Fruit fly (Drosophila melanogaster) whole organism, embryonic: ENCODE measurements around the gene Bgb.
A peak's percentile ranks its signal among the peaks of the same experiment; 100 is the strongest.

Source experiments
- Adf1 ChIP-seq: fragments of 200-800 bp; sonication (Bioruptor generic); IDR thresholded peaks from 2 replicates; pipeline ENCODE4 v1.3.6; 2022; ENCODE audit warnings: missing biosample characterization, missing genetic modification characterization
- Atf-2 ChIP-seq: fragments of 200-800 bp; sonication (Bioruptor generic); optimal IDR thresholded peaks from 2 replicates; lab custom pipeline; 2016; ENCODE audit warnings: missing biosample characterization, missing genetic modification characterization
- CG10209 ChIP-seq: fragments of 200-800 bp; sonication (Bioruptor generic); optimal IDR thresholded peaks from 3 replicates; lab custom pipeline; 2017; ENCODE audit warnings: missing biosample characterization, mild to moderate bottlenecking, missing genetic modification characterization, missing genetic modification reagents
- CG11504 ChIP-seq: fragments of 200-800 bp; sonication (Bioruptor generic); optimal IDR thresholded peaks from 3 replicates; lab custom pipeline; 2019; ENCODE audit warnings: missing biosample characterization, mild to moderate bottlenecking, missing genetic modification characterization, moderate library complexity
- CG12769 ChIP-seq: fragments of 200-800 bp; sonication (Bioruptor generic); optimal IDR thresholded peaks from 2 replicates; lab custom pipeline; 2019; ENCODE audit warnings: missing biosample characterization, mild to moderate bottlenecking, missing genetic modification characterization, moderate library complexity
- CG12942 ChIP-seq: fragments of 200-800 bp; sonication (Bioruptor generic); optimal IDR thresholded peaks from 3 replicates; lab custom pipeline; 2016; ENCODE audit warnings: missing biosample characterization, missing genetic modification characterization
- CG13287 ChIP-seq: fragments of 200-800 bp; sonication (Bioruptor generic); IDR thresholded peaks from 2 replicates; pipeline ENCODE4 v1.3.6; 2022; ENCODE audit warnings: missing biosample characterization, missing genetic modification characterization; ENCODE audit not compliant: partially characterized antibody
- CG15011 ChIP-seq: fragments of 200-800 bp; sonication (Bioruptor generic); optimal IDR thresholded peaks from 3 replicates; lab custom pipeline; 2018; ENCODE audit warnings: missing biosample characterization, mild to moderate bottlenecking, missing genetic modification characterization
- CG17829 ChIP-seq: fragments of 200-800 bp; optimal IDR thresholded peaks from 2 replicates; lab custom pipeline; 2019; ENCODE audit warnings: missing biosample characterization, mild to moderate bottlenecking, missing genetic modification characterization, moderate library complexity
- CG18764 ChIP-seq: fragments of 200-800 bp; sonication (Bioruptor generic); optimal IDR thresholded peaks from 3 replicates; lab custom pipeline; 2016; ENCODE audit warnings: missing biosample characterization, missing genetic modification characterization
- CG31365 ChIP-seq: fragments of 200-800 bp; sonication (Bioruptor generic); optimal IDR thresholded peaks from 2 replicates; lab custom pipeline; 2018; ENCODE audit warnings: missing biosample characterization, mild to moderate bottlenecking, missing genetic modification characterization
- CG31441 ChIP-seq: fragments of 200-800 bp; sonication (Bioruptor generic); IDR thresholded peaks from 2 replicates; pipeline ENCODE4 v1.3.6; 2022; ENCODE audit warnings: missing biosample characterization, missing genetic modification characterization
- CG3838 ChIP-seq: fragments of 200-800 bp; sonication (Bioruptor generic); optimal IDR thresholded peaks from 3 replicates; lab custom pipeline; 2016; ENCODE audit warnings: missing biosample characterization, missing genetic modification characterization
- CG7928 ChIP-seq: fragments of 200-800 bp; sonication (Bioruptor generic); optimal IDR thresholded peaks from 2 replicates; lab custom pipeline; 2017; ENCODE audit warnings: missing biosample characterization, mild to moderate bottlenecking, missing genetic modification characterization
- CG8924 ChIP-seq: fragments of 200-800 bp; optimal IDR thresholded peaks from 3 replicates; lab custom pipeline; 2019; ENCODE audit warnings: missing biosample characterization, mild to moderate bottlenecking, missing genetic modification characterization, moderate library complexity
- CG8944 ChIP-seq: fragments of 200-800 bp; sonication (Bioruptor generic); optimal IDR thresholded peaks from 3 replicates; lab custom pipeline; 2016; ENCODE audit warnings: missing biosample characterization, missing genetic modification characterization
- CG9876 ChIP-seq: fragments of 200-800 bp; sonication (Bioruptor generic); optimal IDR thresholded peaks from 2 replicates; lab custom pipeline; 2016; ENCODE audit warnings: missing biosample characterization, missing genetic modification characterization
- CHES-1-like ChIP-seq: fragments of 200-800 bp; sonication (Bioruptor generic); optimal IDR thresholded peaks from 2 replicates; lab custom pipeline; 2016; ENCODE audit warnings: missing biosample characterization, missing genetic modification characterization
- Camta ChIP-seq: fragments of 200-800 bp; sonication (Bioruptor generic); optimal IDR thresholded peaks from 2 replicates; lab custom pipeline; 2016; ENCODE audit warnings: missing biosample characterization, missing genetic modification characterization
- Drgx ChIP-seq: fragments of 200-800 bp; sonication (Bioruptor generic); IDR thresholded peaks from 2 replicates; pipeline ENCODE4 v1.3.6; 2022; ENCODE audit warnings: missing biosample characterization, missing genetic modification characterization
- E2f1 ChIP-seq: fragments of 200-800 bp; sonication (Bioruptor generic); IDR thresholded peaks from 2 replicates; pipeline ENCODE4 v1.3.6; 2022; ENCODE audit warnings: missing biosample characterization, missing genetic modification characterization
- Eip74EF ChIP-seq, 2 experiments: fragments of 200-800 bp in 1 of 2; fragments of >200 bp in 1 of 2; sonication (Bioruptor generic) in 1 of 2; optimal IDR thresholded peaks; 2 replicates each; lab custom pipeline; 2017 to 2019; ENCODE audit warnings: missing biosample characterization in 2 of 2, missing genetic modification characterization in 2 of 2, mild to moderate bottlenecking in 1 of 2, moderate library complexity in 1 of 2
- Gsc ChIP-seq: fragments of 200-800 bp; sonication (Bioruptor generic); IDR thresholded peaks from 2 replicates; pipeline ENCODE4 v1.3.6; 2022; ENCODE audit warnings: missing biosample characterization, missing genetic modification characterization
- Meics ChIP-seq: fragments of 200-800 bp; sonication (Bioruptor generic); optimal IDR thresholded peaks from 2 replicates; lab custom pipeline; 2017; ENCODE audit warnings: missing biosample characterization, mild to moderate bottlenecking, missing genetic modification characterization
- Mrtf ChIP-seq: fragments of 200-800 bp; sonication (Bioruptor generic); IDR thresholded peaks from 3 replicates; pipeline ENCODE4 v1.3.6; 2022; ENCODE audit warnings: missing biosample characterization, missing genetic modification characterization
- NfI ChIP-seq: fragments of 200-800 bp; sonication (Bioruptor generic); optimal IDR thresholded peaks from 3 replicates; lab custom pipeline; 2018; ENCODE audit warnings: missing biosample characterization, mild to moderate bottlenecking, missing genetic modification characterization, moderate library complexity
- PHDP ChIP-seq: fragments of 200-800 bp; sonication (Bioruptor generic); optimal IDR thresholded peaks from 3 replicates; lab custom pipeline; 2018; ENCODE audit warnings: missing biosample characterization, mild to moderate bottlenecking, missing genetic modification characterization, moderate library complexity
- Pdp1 ChIP-seq, 2 experiments: fragments of 200-800 bp; sonication (Bioruptor generic); optimal IDR thresholded peaks; 3 replicates each; lab custom pipeline; 2016; ENCODE audit warnings: missing biosample characterization in 2 of 2, missing genetic modification characterization in 2 of 2, mild to moderate bottlenecking in 1 of 2, moderate library complexity in 1 of 2
- Scr ChIP-seq: fragments of 200-800 bp; sonication (Bioruptor generic); IDR thresholded peaks from 2 replicates; pipeline ENCODE4 v1.3.6; 2022; ENCODE audit warnings: missing biosample characterization, missing genetic modification characterization; ENCODE audit not compliant: partially characterized antibody
- Sin3A ChIP-seq: fragments of >200 bp; optimal IDR thresholded peaks from 2 replicates; lab custom pipeline; 2018
- Ssrp ChIP-seq: fragments of 200-800 bp; sonication (Bioruptor generic); optimal IDR thresholded peaks from 2 replicates; lab custom pipeline; 2018; ENCODE audit warnings: missing biosample characterization, mild to moderate bottlenecking, missing genetic modification characterization, moderate library complexity
- bcd ChIP-seq: fragments of 200-800 bp; sonication (Bioruptor generic); optimal IDR thresholded peaks from 2 replicates; lab custom pipeline; 2017; ENCODE audit warnings: missing biosample characterization, mild to moderate bottlenecking, missing genetic modification characterization
- bsh ChIP-seq, 2 experiments: fragments of 200-800 bp; sonication (Bioruptor generic); optimal IDR thresholded peaks; 2 replicates each; lab custom pipeline; 2017 to 2018; ENCODE audit warnings: mild to moderate bottlenecking in 2 of 2, missing biosample characterization in 2 of 2, missing genetic modification characterization in 2 of 2, moderate library complexity in 1 of 2
- dati ChIP-seq: fragments of 200-800 bp; sonication (Bioruptor generic); IDR thresholded peaks from 2 replicates; pipeline ENCODE4 v1.3.6; 2022; ENCODE audit warnings: missing biosample characterization, missing genetic modification characterization
- dpn ChIP-seq, 2 experiments: fragments of 200-800 bp; sonication (Bioruptor generic); optimal IDR thresholded peaks; 3 replicates each; lab custom pipeline; 2016; ENCODE audit warnings: missing biosample characterization in 2 of 2, missing genetic modification characterization in 2 of 2
- ftz-f1 ChIP-seq: fragments of 200-800 bp; sonication (Bioruptor generic); optimal IDR thresholded peaks from 2 replicates; lab custom pipeline; 2016; ENCODE audit warnings: missing biosample characterization, missing genetic modification characterization
- gsb-n ChIP-seq: fragments of 200-800 bp; sonication (Bioruptor generic); optimal IDR thresholded peaks from 3 replicates; lab custom pipeline; 2018; ENCODE audit warnings: missing biosample characterization, mild to moderate bottlenecking, missing genetic modification characterization
- hb ChIP-seq: fragments of 200-800 bp; sonication (Bioruptor generic); IDR thresholded peaks from 3 replicates; pipeline ENCODE4 v1.3.6; 2022; ENCODE audit warnings: missing biosample characterization, missing genetic modification characterization; ENCODE audit not compliant: partially characterized antibody
- sr ChIP-seq: fragments of 200-800 bp; sonication (Bioruptor generic); IDR thresholded peaks from 3 replicates; pipeline ENCODE4 v1.3.6; 2022; ENCODE audit warnings: missing biosample characterization, missing genetic modification characterization
- stc ChIP-seq: fragments of 200-800 bp; sonication (Bioruptor generic); IDR thresholded peaks from 2 replicates; pipeline ENCODE4 v1.3.6; 2022; ENCODE audit warnings: missing biosample characterization, missing genetic modification characterization
- z ChIP-seq: fragments of 200-800 bp; sonication (Bioruptor generic); IDR thresholded peaks from 3 replicates; pipeline ENCODE4 v1.3.6; 2022; ENCODE audit warnings: missing biosample characterization, missing genetic modification characterization
- zen ChIP-seq: fragments of 200-800 bp; sonication (Bioruptor generic); optimal IDR thresholded peaks from 3 replicates; lab custom pipeline; 2018; ENCODE audit warnings: missing biosample characterization, mild to moderate bottlenecking, missing genetic modification characterization, moderate library complexity

Gene Bgb

DNA sequence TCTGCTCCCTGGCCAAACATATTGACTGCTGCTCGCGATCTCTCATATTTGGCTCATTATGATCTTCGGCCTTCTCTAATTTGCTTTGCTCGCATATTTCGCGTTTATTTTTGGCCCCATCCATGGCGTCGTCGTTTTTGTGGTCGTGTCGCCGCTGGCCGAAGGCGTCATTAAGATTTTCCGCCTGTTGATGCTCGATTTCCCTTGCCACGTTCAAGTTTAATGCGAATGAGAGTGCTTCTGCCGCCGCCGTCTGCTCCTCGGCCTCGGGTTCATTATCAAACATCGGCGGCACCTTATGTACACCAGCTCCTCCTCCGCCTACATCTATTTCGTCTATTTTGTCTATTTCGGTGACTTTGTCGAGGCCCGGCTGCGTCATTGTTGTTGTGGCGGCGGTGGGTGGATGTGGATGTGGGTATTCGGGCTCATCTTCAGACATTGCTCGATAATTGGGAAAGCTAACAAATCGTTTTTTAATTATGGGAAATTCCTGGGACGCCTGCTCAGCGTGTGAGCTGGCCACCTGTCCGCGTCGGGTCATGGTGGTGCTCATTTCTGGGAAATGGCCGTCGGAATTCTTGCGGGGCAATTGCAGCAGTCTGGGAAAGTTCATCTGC, 24.9 kb upstream of the Bgb start (continued):
- TF ChIP-seq stc (GFP tag; lab: Robert Waterston, UW) (no peak), NfI (no peak), Camta (no peak), dati (GFP tag; lab: Robert Waterston, UW) (no peak), sr (GFP tag; lab: Robert Waterston, UW) (0 out of 3 replicates have a peak, but pooled peaks have one; percentile 25), Scr (GFP tag; lab: Robert Waterston, UW) (no peak), Adf1 (GFP tag; lab: Robert Waterston, UW) (peak; percentile 13; the same call in 1 of the 2 replicates), CG11504 (tag; lab: Kevin White, UChicago) (no peak), CG10209 (no peak), E2f1 (GFP tag; lab: Robert Waterston, UW) (no peak), bsh (GFP tag; optimal IDR thresholded peaks at IDR 0.05; lab: Kevin White, UChicago) (no peak), gsb-n (no peak), Gsc (no peak), Eip74EF (GFP tag; optimal IDR thresholded peaks at IDR 0.05; lab: Kevin White, UChicago) (no peak), z (GFP tag; lab: Robert Waterston, UW) (no peak), bcd (GFP tag; lab: Kevin White, UChicago) (no peak), Pdp1 (GFP tag; optimal IDR thresholded peaks at IDR 0.05; lab: Kevin White, UChicago) (no peak), zen (tag; lab: Kevin White, UChicago) (no peak), CG9876 (GFP tag; lab: Kevin White, UChicago) (no peak), hb (no peak), CG7928 (GFP tag; lab: Kevin White, UChicago) (no peak), CHES-1-like (no peak), CG13287 (GFP tag; lab: Robert Waterston, UW) (no peak)

- TF ChIP-seq CG8944 (GFP tag; lab: Kevin White, UChicago) (no peak), Mrtf (GFP tag; lab: Robert Waterston, UW) (no peak), Sin3A (lab: Kevin White, UChicago) (no peak), CG8924 (tag; lab: Kevin White, UChicago) (no peak), ftz-f1 (GFP tag; lab: Kevin White, UChicago) (no peak), PHDP (no peak), CG15011 (GFP tag; lab: Kevin White, UChicago) (no peak), CG12942 (no peak), CG31441 (GFP tag; lab: Robert Waterston, UW) (no peak), CG18764 (no peak), CG12769 (no peak), CG17829 (tag; lab: Kevin White, UChicago) (no peak), dpn (GFP tag; optimal IDR thresholded peaks at IDR 0.05; lab: Kevin White, UChicago) (no peak), Meics (GFP tag; lab: Kevin White, UChicago) (no peak), Ssrp (tag; lab: Kevin White, UChicago) (no peak), Drgx (GFP tag; lab: Robert Waterston, UW) (no peak), CG31365 (no peak), Atf-2 (GFP tag; lab: Kevin White, UChicago) (no peak), CG3838 (GFP tag; lab: Kevin White, UChicago) (no peak)
These were observed 23.8 kb upstream of the Bgb start, which contains the start of gene CG12105 for dm6 chr3L:1615701-1616100. Gene CG12105 (minus strand): TSS chr3L:1615801.
